Fruit fly (Drosophila melanogaster): Measurements from ENCODE around the gene SF2.
A peak's percentile ranks its signal among the peaks of the same experiment; 100 is the strongest.

Gene SF2

dm6 chr3R:16368288-16368687 lies 26.5 kb upstream of the SF2 start, which contains the start of gene js (continued):
- TF ChIP-seq NfI (GFP tag; optimal IDR thresholded peaks at IDR 0.05): peak; percentile 42
- TF ChIP-seq emc (GFP tag; optimal IDR thresholded peaks at IDR 0.05): no peak
- peak; percentile 8; the same call in 1 of the 2 replicates for TF ChIP-seq vvl (GFP tag; IDR thresholded peaks at IDR 0.05)
- TF ChIP-seq sisA (GFP tag; IDR thresholded peaks at IDR 0.05): 0 out of 2 replicates have a peak, but pooled peaks have one; percentile 9
- no peak for TF ChIP-seq pan (optimal IDR thresholded peaks at IDR 0.05)
- TF ChIP-seq pan (GFP tag; optimal IDR thresholded peaks at IDR 0.05 in 1 of 2, IDR thresholded peaks at IDR 0.05 in 1 of 2): peak in 1 of 2 experiments; percentile 9
- TF ChIP-seq ap (GFP tag; IDR thresholded peaks at IDR 0.05): 0 out of 2 replicates have a peak, but pooled peaks have one; percentile 11
- TF ChIP-seq Xrp1 (GFP tag; IDR thresholded peaks at IDR 0.05): peak; percentile 16; the same call in 1 of the 2 replicates
- no peak for TF ChIP-seq gem (tag; optimal IDR thresholded peaks at IDR 0.05)
- no peak for TF ChIP-seq CG8359 (GFP tag; optimal IDR thresholded peaks at IDR 0.05; ENCODE audit: borderline replicate concordance)
- TF ChIP-seq CG4707 (GFP tag; optimal IDR thresholded peaks at IDR 0.05): peak; percentile 25
- TF ChIP-seq shn (GFP tag; optimal IDR thresholded peaks at IDR 0.05): peak; percentile 9
- TF ChIP-seq CG12391 (tag; optimal IDR thresholded peaks at IDR 0.05): peak; percentile 7
- TF ChIP-seq CG12769 (tag; optimal IDR thresholded peaks at IDR 0.05): peak; percentile 16
- peak; percentile 27 for TF ChIP-seq Ets65A (GFP tag)
- TF ChIP-seq zen (tag; optimal IDR thresholded peaks at IDR 0.05): no peak
- peak; percentile 76 for TF ChIP-seq Drgx (GFP tag; IDR thresholded peaks at IDR 0.05)
- 0 out of 2 replicates have a peak, but pooled peaks have one; percentile 32 for TF ChIP-seq CG32772 (GFP tag; IDR thresholded peaks at IDR 0.05)
- TF ChIP-seq CG14050 (GFP tag; IDR thresholded peaks at IDR 0.05): peak; percentile 20; the same call in 1 of the 3 replicates
- peak; percentile 83 for TF ChIP-seq Deaf1 (tag; optimal IDR thresholded peaks at IDR 0.05)
- TF ChIP-seq esg (GFP tag; conservative IDR thresholded peaks at IDR 0.05): 0 out of 2 replicates have a peak, but pooled peaks have one; percentile 14
- TF ChIP-seq CG11696 (GFP tag; IDR thresholded peaks at IDR 0.05): 0 out of 2 replicates have a peak, but pooled peaks have one; percentile 34
- TF ChIP-seq CG11560 (tag; IDR thresholded peaks at IDR 0.05): 0 out of 3 replicates have a peak, but pooled peaks have one; percentile 41
- TF ChIP-seq br (optimal IDR thresholded peaks at IDR 0.05): no peak
- peak; percentile 5 for TF ChIP-seq CG17385 (GFP tag; optimal IDR thresholded peaks at IDR 0.05)
- peak; percentile 20 for TF ChIP-seq CG13296 (GFP tag; optimal IDR thresholded peaks at IDR 0.05)
- TF ChIP-seq CG8765 (GFP tag; IDR thresholded peaks at IDR 0.05): no peak
- TF ChIP-seq CG3847 (GFP tag; IDR thresholded peaks at IDR 0.05): peak; percentile 30; the same call in 1 of the 2 replicates
- peak; percentile 42 for TF ChIP-seq CG13424 (tag; optimal IDR thresholded peaks at IDR 0.05)
- no peak for TF ChIP-seq YL-1 (GFP tag; optimal IDR thresholded peaks at IDR 0.05)
- TF ChIP-seq Ada2b (GFP tag; IDR thresholded peaks at IDR 0.05): 0 out of 2 replicates have a peak, but pooled peaks have one; percentile 23
- peak; percentile 21; the same call in 1 of the 2 replicates for TF ChIP-seq E2f2 (GFP tag; IDR thresholded peaks at IDR 0.05)
- no peak for TF ChIP-seq CG6683 (GFP tag; optimal IDR thresholded peaks at IDR 0.05)
- peak; percentile 21 for TF ChIP-seq Blimp-1 (GFP tag; optimal IDR thresholded peaks at IDR 0.05)

dm6 chr3R:16360008-16360407 lies 18.2 kb upstream of the SF2 start, which contains the start of gene CG42446:
CG42446 (minus strand) TSS chr3R:16360108.
- TF ChIP-seq CG10462 (GFP tag; optimal IDR thresholded peaks at IDR 0.05) (no peak), E2f1 (GFP tag; IDR thresholded peaks at IDR 0.05) (no peak), CG11398 (GFP tag; optimal IDR thresholded peaks at IDR 0.05) (no peak), CG31365 (tag; optimal IDR thresholded peaks at IDR 0.05) (no peak), Hmx (GFP tag; optimal IDR thresholded peaks at IDR 0.05) (no peak), CG1024 (GFP tag; IDR thresholded peaks at IDR 0.05) (no peak), D (optimal IDR thresholded peaks at IDR 0.05) (no peak), D (GFP tag; optimal IDR thresholded peaks at IDR 0.05) (no peak), slou (GFP tag; optimal IDR thresholded peaks at IDR 0.05) (no peak), slp2 (GFP tag; optimal IDR thresholded peaks at IDR 0.05) (no peak)
